Fruit fly (Drosophila melanogaster) whole organism, embryonic: ENCODE measurements around the gene CG13894.

Experiments used
- Atf6 ChIP-seq: fragments of 200-800 bp; sonication (Bioruptor generic); IDR thresholded peaks from 2 replicates; pipeline ENCODE4 v1.3.6; 2022; ENCODE audit warnings: missing biosample characterization, missing genetic modification characterization
- BEAF-32 ChIP-seq: fragments of 200-800 bp; sonication (Bioruptor generic); optimal IDR thresholded peaks from 3 replicates; lab custom pipeline; 2017; ENCODE audit warnings: missing biosample characterization, missing genetic modification characterization, mild to moderate bottlenecking, moderate library complexity, missing genetic modification reagents
- CG10147 ChIP-seq: fragments of 200-800 bp; sonication (Bioruptor generic); optimal IDR thresholded peaks from 2 replicates; lab custom pipeline; 2019; ENCODE audit warnings: missing biosample characterization, mild to moderate bottlenecking, missing genetic modification characterization, moderate library complexity
- CG12744 ChIP-seq: fragments of 200-800 bp; sonication (Bioruptor generic); optimal IDR thresholded peaks from 2 replicates; lab custom pipeline; 2016; ENCODE audit warnings: missing biosample characterization, missing genetic modification characterization
- CG15011 ChIP-seq: fragments of 200-800 bp; sonication (Bioruptor generic); optimal IDR thresholded peaks from 3 replicates; lab custom pipeline; 2018; ENCODE audit warnings: missing biosample characterization, mild to moderate bottlenecking, missing genetic modification characterization
- CG15073 ChIP-seq: fragments of 200-800 bp; sonication (Bioruptor generic); optimal IDR thresholded peaks from 2 replicates; lab custom pipeline; 2016; ENCODE audit warnings: missing biosample characterization, missing genetic modification characterization
- CG1529 ChIP-seq: fragments of 200-800 bp; sonication (Bioruptor generic); optimal IDR thresholded peaks from 3 replicates; lab custom pipeline; 2018; ENCODE audit warnings: missing biosample characterization, missing genetic modification characterization
- CG16779 ChIP-seq: fragments of 200-800 bp; sonication (Bioruptor generic); IDR thresholded peaks from 2 replicates; pipeline ENCODE4 v1.3.6; 2022; ENCODE audit warnings: missing biosample characterization, missing genetic modification characterization
- CG1792 ChIP-seq: fragments of 200-800 bp; sonication (Bioruptor generic); optimal IDR thresholded peaks from 2 replicates; lab custom pipeline; 2016; ENCODE audit warnings: missing biosample characterization, missing genetic modification characterization
- CG18011 ChIP-seq: fragments of 200-800 bp; sonication (Bioruptor generic); optimal IDR thresholded peaks from 2 replicates; lab custom pipeline; 2017; ENCODE audit warnings: missing biosample characterization, missing genetic modification characterization, mild to moderate bottlenecking, moderate library complexity, missing genotype
- CG30403 ChIP-seq: fragments of 200-800 bp; sonication (Bioruptor generic); optimal IDR thresholded peaks from 3 replicates; lab custom pipeline; 2016; ENCODE audit warnings: missing biosample characterization, missing genetic modification characterization
- CG3163 ChIP-seq: fragments of 200-800 bp; sonication (Bioruptor generic); optimal IDR thresholded peaks from 3 replicates; lab custom pipeline; 2016; ENCODE audit warnings: missing biosample characterization, missing genetic modification characterization
- CG34224 ChIP-seq: fragments of 200-800 bp; sonication (Bioruptor generic); IDR thresholded peaks from 3 replicates; pipeline ENCODE4 v1.3.6; 2022; ENCODE audit warnings: missing biosample characterization, missing genetic modification characterization; ENCODE audit not compliant: partially characterized antibody
- CG4617 ChIP-seq: fragments of 200-800 bp; sonication (Bioruptor generic); optimal IDR thresholded peaks from 3 replicates; lab custom pipeline; 2016; ENCODE audit warnings: missing biosample characterization, missing genetic modification characterization, borderline replicate concordance
- CG5180 ChIP-seq: fragments of 200-800 bp; sonication (Bioruptor generic); optimal IDR thresholded peaks from 3 replicates; lab custom pipeline; 2017; ENCODE audit warnings: missing biosample characterization, missing genetic modification characterization, mild to moderate bottlenecking, moderate library complexity, missing genetic modification reagents
- CG6765 ChIP-seq: fragments of 200-800 bp; sonication (Bioruptor generic); optimal IDR thresholded peaks from 3 replicates; lab custom pipeline; 2017; ENCODE audit warnings: missing biosample characterization, mild to moderate bottlenecking, missing genetic modification characterization
- CG7271 ChIP-seq: fragments of 200-800 bp; sonication (Bioruptor generic); optimal IDR thresholded peaks from 2 replicates; lab custom pipeline; 2018; ENCODE audit warnings: missing biosample characterization, mild to moderate bottlenecking, missing genetic modification characterization, moderate library complexity
- CG7357 ChIP-seq: fragments of 200-800 bp; sonication (Bioruptor generic); IDR thresholded peaks from 3 replicates; pipeline ENCODE4 v1.3.6; 2022; ENCODE audit warnings: missing biosample characterization, missing genetic modification characterization
- CG7372 ChIP-seq: fragments of 200-800 bp; sonication (Bioruptor generic); IDR thresholded peaks from 2 replicates; pipeline ENCODE4 v1.3.6; 2022; ENCODE audit warnings: missing biosample characterization, missing genetic modification characterization
- CG7839 ChIP-seq: fragments of 200-800 bp; sonication (Bioruptor generic); optimal IDR thresholded peaks from 3 replicates; lab custom pipeline; 2018; ENCODE audit warnings: missing biosample characterization, mild to moderate bottlenecking, missing genetic modification characterization, moderate library complexity
- CG8089 ChIP-seq: fragments of 200-800 bp; sonication (Bioruptor generic); optimal IDR thresholded peaks from 3 replicates; lab custom pipeline; 2016; ENCODE audit warnings: missing biosample characterization, missing genetic modification characterization
- CG8478 ChIP-seq: fragments of >200 bp; optimal IDR thresholded peaks from 2 replicates; lab custom pipeline; 2018
- D ChIP-seq, 2 experiments: fragments of 200-800 bp in 1 of 2; fragments of >200 bp in 1 of 2; sonication (Bioruptor generic) in 1 of 2; optimal IDR thresholded peaks; 2 replicates in 1 of 2; 3 replicates in 1 of 2; lab custom pipeline; 2017; ENCODE audit warnings: mild to moderate bottlenecking in 1 of 2, missing biosample characterization in 1 of 2, missing genetic modification characterization in 1 of 2, missing genetic modification reagents in 1 of 2
- Hmr ChIP-seq: fragments of 200-800 bp; sonication (Bioruptor generic); optimal IDR thresholded peaks from 3 replicates; lab custom pipeline; 2017; ENCODE audit warnings: mild to moderate bottlenecking, missing biosample characterization, missing genetic modification reagents, missing genetic modification characterization
- Hr3 ChIP-seq: fragments of 200-800 bp; sonication (Bioruptor generic); optimal IDR thresholded peaks from 3 replicates; lab custom pipeline; 2016; ENCODE audit warnings: missing biosample characterization, missing genetic modification characterization
- MTF-1 ChIP-seq: fragments of 200-800 bp; sonication (Bioruptor generic); optimal IDR thresholded peaks from 2 replicates; lab custom pipeline; 2018; ENCODE audit warnings: missing biosample characterization, mild to moderate bottlenecking, missing genetic modification characterization, borderline replicate concordance
- Mes4 ChIP-seq: fragments of 200-800 bp; sonication (Bioruptor generic); optimal IDR thresholded peaks from 2 replicates; lab custom pipeline; 2016; ENCODE audit warnings: missing biosample characterization, missing genetic modification characterization
- NfI ChIP-seq: fragments of 200-800 bp; sonication (Bioruptor generic); optimal IDR thresholded peaks from 3 replicates; lab custom pipeline; 2018; ENCODE audit warnings: missing biosample characterization, mild to moderate bottlenecking, missing genetic modification characterization, moderate library complexity
- Oaz ChIP-seq: fragments of 200-800 bp; sonication (Bioruptor generic); IDR thresholded peaks from 2 replicates; pipeline ENCODE4 v1.3.6; 2022; ENCODE audit warnings: missing biosample characterization, missing genetic modification characterization
- Sry-β ChIP-seq: fragments of 200-800 bp; sonication (Bioruptor generic); optimal IDR thresholded peaks from 2 replicates; lab custom pipeline; 2018; ENCODE audit warnings: missing biosample characterization, mild to moderate bottlenecking, missing genetic modification characterization, moderate library complexity
- Ssrp ChIP-seq: fragments of 200-800 bp; sonication (Bioruptor generic); optimal IDR thresholded peaks from 2 replicates; lab custom pipeline; 2018; ENCODE audit warnings: missing biosample characterization, mild to moderate bottlenecking, missing genetic modification characterization, moderate library complexity
- Xrp1 ChIP-seq: fragments of 200-800 bp; sonication (Bioruptor generic); IDR thresholded peaks from 2 replicates; pipeline ENCODE4 v1.3.6; 2022; ENCODE audit warnings: missing biosample characterization, missing genetic modification characterization
- amos ChIP-seq: fragments of 200-800 bp; sonication (Bioruptor generic); IDR thresholded peaks from 2 replicates; pipeline ENCODE4 v1.3.6; 2022; ENCODE audit warnings: missing biosample characterization, missing genetic modification characterization; ENCODE audit not compliant: partially characterized antibody
- bcd ChIP-seq: fragments of 200-800 bp; sonication (Bioruptor generic); optimal IDR thresholded peaks from 2 replicates; lab custom pipeline; 2017; ENCODE audit warnings: missing biosample characterization, mild to moderate bottlenecking, missing genetic modification characterization
- cad ChIP-seq: fragments of >200 bp; optimal IDR thresholded peaks from 2 replicates; lab custom pipeline; 2017; ENCODE audit warnings: missing biosample characterization, missing genetic modification characterization
- chm ChIP-seq: fragments of 200-800 bp; sonication (Bioruptor generic); IDR thresholded peaks from 2 replicates; pipeline ENCODE4 v1.3.6; 2022; ENCODE audit warnings: missing biosample characterization, missing genetic modification characterization
- crol ChIP-seq: fragments of 200-800 bp; sonication (Bioruptor generic); IDR thresholded peaks from 2 replicates; pipeline ENCODE4 v1.3.6; 2022; ENCODE audit warnings: missing biosample characterization, missing genetic modification characterization
- fd64A ChIP-seq: fragments of 200-800 bp; sonication (Bioruptor generic); optimal IDR thresholded peaks from 3 replicates; lab custom pipeline; 2018; ENCODE audit warnings: missing biosample characterization, mild to moderate bottlenecking, missing genetic modification characterization
- hb ChIP-seq: fragments of 200-800 bp; sonication (Bioruptor generic); IDR thresholded peaks from 3 replicates; pipeline ENCODE4 v1.3.6; 2022; ENCODE audit warnings: missing biosample characterization, missing genetic modification characterization; ENCODE audit not compliant: partially characterized antibody
- lilli ChIP-seq: fragments of 200-800 bp; sonication (Bioruptor generic); optimal IDR thresholded peaks from 3 replicates; lab custom pipeline; 2016; ENCODE audit warnings: missing biosample characterization, missing genetic modification characterization
- nom ChIP-seq: fragments of 200-800 bp; sonication (Bioruptor generic); optimal IDR thresholded peaks from 2 replicates; lab custom pipeline; 2017; ENCODE audit warnings: missing biosample characterization, missing genetic modification characterization, mild to moderate bottlenecking, moderate library complexity, missing genetic modification reagents
- pros ChIP-seq: fragments of 200-800 bp; sonication (Bioruptor generic); optimal IDR thresholded peaks from 3 replicates; lab custom pipeline; 2019; ENCODE audit warnings: missing biosample characterization, mild to moderate bottlenecking, missing genetic modification characterization, moderate library complexity
- psq ChIP-seq: fragments of 200-800 bp; sonication (Bioruptor generic); optimal IDR thresholded peaks from 2 replicates; lab custom pipeline; 2017; ENCODE audit warnings: missing biosample characterization, missing genetic modification characterization
- repo ChIP-seq: fragments of 200-800 bp; sonication (Bioruptor generic); optimal IDR thresholded peaks from 2 replicates; lab custom pipeline; 2016; ENCODE audit warnings: missing biosample characterization, missing genetic modification characterization
- slbo ChIP-seq: fragments of 200-800 bp; sonication (Bioruptor generic); IDR thresholded peaks from 2 replicates; pipeline ENCODE4 v1.3.6; 2022; ENCODE audit warnings: missing biosample characterization, missing genetic modification characterization
- stwl ChIP-seq: fragments of 200-800 bp; sonication (Bioruptor generic); optimal IDR thresholded peaks from 3 replicates; lab custom pipeline; 2018; ENCODE audit warnings: missing biosample characterization, mild to moderate bottlenecking, missing genetic modification characterization, moderate library complexity
- sug ChIP-seq: fragments of 200-800 bp; optimal IDR thresholded peaks from 2 replicates; lab custom pipeline; 2019; ENCODE audit warnings: missing biosample characterization, mild to moderate bottlenecking, missing genetic modification characterization, moderate library complexity
- tup ChIP-seq: fragments of 200-800 bp; sonication (Bioruptor generic); optimal IDR thresholded peaks from 2 replicates; lab custom pipeline; 2016; ENCODE audit warnings: missing biosample characterization, mild to moderate bottlenecking, missing genetic modification characterization, moderate library complexity

The CG13894 gene

dm6 chr3L:711839-712553, 13.1 kb upstream of the CG13894 start, which contains the start of gene CG13896 (continued):
- TF ChIP-seq MTF-1 (GFP tag; lab: Kevin White, UChicago) (peak; percentile 84), lilli (peak; percentile 92), Mes4 (GFP tag; lab: Kevin White, UChicago) (peak; percentile 85), CG15073 (GFP tag; lab: Kevin White, UChicago) (peak; percentile 72), NfI (GFP tag; lab: Kevin White, UChicago) (peak; percentile 85), hb (no peak), CG30403 (peak; percentile 95), CG7372 (GFP tag; lab: Robert Waterston, UW) (peak; percentile 16; the same call in 1 of the 2 replicates), CG12744 (peak; percentile 87), CG1529 (GFP tag; lab: Kevin White, UChicago) (peak; percentile 49), CG16779 (peak; percentile 87), CG1792 (peak; percentile 78), CG10147 (GFP tag; lab: Kevin White, UChicago) (peak; percentile 37), tup (GFP tag; lab: Kevin White, UChicago) (peak; percentile 79), Ssrp (tag; lab: Kevin White, UChicago) (peak; percentile 72), CG8089 (GFP tag; lab: Kevin White, UChicago) (peak; percentile 95), stwl (peak; percentile 54), Hmr (peak; percentile 92), psq (GFP tag; lab: Kevin White, UChicago) (peak; percentile 70), CG3163 (GFP tag; lab: Kevin White, UChicago) (peak; percentile 80), CG6765 (GFP tag; lab: Kevin White, UChicago) (peak; percentile 70), CG7357 (GFP tag; lab: Robert Waterston, UW) (peak; percentile 68; the same call in 2 of the 3 replicates), CG34224 (GFP tag; lab: Robert Waterston, UW) (peak; percentile 46; the same call in 1 of the 3 replicates), pros (GFP tag; lab: Kevin White, UChicago) (no peak), amos (peak; percentile 48), CG5180 (peak; percentile 55), CG18011 (GFP tag; lab: Kevin White, UChicago) (peak; percentile 44), Xrp1 (GFP tag; lab: Robert Waterston, UW) (peak; percentile 79), nom (GFP tag; lab: Kevin White, UChicago) (peak; percentile 55), BEAF-32 (GFP tag; lab: Kevin White, UChicago) (peak; percentile 78), Sry-β (GFP tag; lab: Kevin White, UChicago) (peak; percentile 2), CG4617 (GFP tag; lab: Kevin White, UChicago) (peak; percentile 79), cad (GFP tag; lab: Kevin White, UChicago) (no peak), sug (peak; percentile 86), CG7271 (tag; lab: Kevin White, UChicago) (peak; percentile 72), repo (peak; percentile 75), CG15011 (peak; percentile 26), chm (GFP tag; lab: Robert Waterston, UW) (peak; percentile 86), slbo (GFP tag; lab: Robert Waterston, UW) (peak; percentile 95), Hr3 (GFP tag; lab: Kevin White, UChicago) (peak; percentile 93), D (optimal IDR thresholded peaks at IDR 0.05; lab: Kevin White, UChicago) (no peak), D (GFP tag; optimal IDR thresholded peaks at IDR 0.05; lab: Kevin White, UChicago) (peak; percentile 73), crol (peak; percentile 43), fd64A (GFP tag; lab: Kevin White, UChicago) (no peak), CG8478 (lab: Kevin White, UChicago) (no peak), Atf6 (GFP tag; lab: Robert Waterston, UW) (peak; percentile 66), bcd (GFP tag; lab: Kevin White, UChicago) (peak; percentile 89), CG7839 (peak; percentile 86), Oaz (peak; percentile 77)
